Worm (Caenorhabditis elegans): ENCODE results near the gene cux-7.

DNA sequence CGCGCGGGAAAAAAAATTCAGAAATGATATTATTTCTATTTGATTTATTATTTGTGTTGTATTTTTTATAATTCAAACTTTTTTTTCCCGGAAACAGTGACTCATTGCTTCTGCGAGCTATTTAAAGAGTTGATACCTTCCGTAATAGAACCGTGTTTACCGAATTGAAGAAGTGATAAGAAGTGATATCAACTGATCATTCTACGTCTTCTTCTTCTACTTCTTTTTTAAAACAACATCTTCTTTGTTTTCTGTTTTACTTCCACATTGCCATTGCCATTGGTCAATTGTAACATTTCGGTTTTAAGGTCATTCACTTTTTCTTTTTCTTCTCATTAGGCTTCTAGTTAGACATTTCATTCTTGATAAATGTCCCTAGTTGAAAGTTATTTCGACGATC is 45.5 kb upstream of the cux-7 start, which contains the start of gene ttr-32:
- TF ChIP-seq sem-2 (GFP tag; optimal IDR thresholded peaks at IDR 0.05) (no peak), snpc-4 (tag; optimal IDR thresholded peaks at IDR 0.05) (no peak), lin-32 (GFP tag; optimal IDR thresholded peaks at IDR 0.05) (no peak), ces-1 (GFP tag; optimal IDR thresholded peaks at IDR 0.05) (no peak), ztf-11 (tag; optimal IDR thresholded peaks at IDR 0.05) (no peak), unc-39 (tag; optimal IDR thresholded peaks at IDR 0.05) (no peak), elt-1 (tag; optimal IDR thresholded peaks at IDR 0.05; ENCODE audit: borderline replicate concordance, insufficient read depth) (no peak), nhr-28 (tag; optimal IDR thresholded peaks at IDR 0.05) (no peak), unc-62 (GFP tag; optimal IDR thresholded peaks at IDR 0.05) (no peak)
